Fruit fly (Drosophila melanogaster): Measurements from ENCODE around the gene bdl.

Gene bdl

DNA sequence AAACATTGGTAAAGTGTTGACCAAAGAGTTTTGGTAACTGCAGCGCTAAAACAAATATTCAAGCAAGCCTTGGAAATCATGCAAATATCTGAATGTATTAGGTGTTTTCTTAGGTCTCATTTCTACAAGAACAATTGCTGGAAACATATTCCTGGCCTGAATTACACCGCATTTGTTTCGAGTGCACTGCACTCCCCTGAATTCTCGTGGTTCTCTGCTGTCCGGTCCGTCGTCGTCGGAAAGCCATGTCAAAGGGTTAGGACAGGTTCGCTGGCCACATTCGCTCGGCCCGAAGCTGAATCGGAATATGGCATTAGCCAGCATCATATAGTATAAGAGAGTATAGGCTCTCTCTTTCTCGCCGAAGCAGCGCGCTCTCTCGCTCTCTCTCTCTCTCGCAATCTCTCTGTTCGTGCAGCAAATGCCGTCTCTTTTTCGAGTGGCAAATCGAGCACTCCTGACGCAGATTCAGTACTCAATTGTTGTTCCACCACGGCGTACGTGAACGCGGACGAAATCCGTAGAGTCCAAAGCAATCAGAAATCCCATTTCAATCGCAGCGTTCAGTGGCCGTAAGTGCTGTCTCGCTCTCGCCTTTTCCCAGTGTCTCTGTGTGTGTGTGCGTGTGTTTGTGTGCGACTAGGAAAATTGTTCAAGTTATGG is 41.5 kb upstream of the bdl start, which contains the start of gene tutl (continued):
- TF ChIP-seq CG15696 (tag; optimal IDR thresholded peaks at IDR 0.05) = peak; percentile 81
- TF ChIP-seq CG9215 (GFP tag; IDR thresholded peaks at IDR 0.05) = peak; percentile 72
- peak; percentile 78 for TF ChIP-seq crc (GFP tag; optimal IDR thresholded peaks at IDR 0.05)
- TF ChIP-seq C15 (GFP tag; IDR thresholded peaks at IDR 0.05) = peak; percentile 35; the same call in 1 of the 3 replicates
- TF ChIP-seq cato (GFP tag; optimal IDR thresholded peaks at IDR 0.05; ENCODE audit: borderline replicate concordance) = peak; percentile 51
- peak; percentile 68 for TF ChIP-seq abd-A (tag; optimal IDR thresholded peaks at IDR 0.05)
- TF ChIP-seq grau (tag; optimal IDR thresholded peaks at IDR 0.05) = peak; percentile 82
- TF ChIP-seq MBD-R2 (GFP tag; IDR thresholded peaks at IDR 0.05) = peak; percentile 55; the same call in 1 of the 2 replicates
- TF ChIP-seq CG10959 (GFP tag; IDR thresholded peaks at IDR 0.05) = peak; percentile 83
- TF ChIP-seq row (GFP tag; IDR thresholded peaks at IDR 0.05) = peak; percentile 87
- TF ChIP-seq CG12659 (GFP tag; optimal IDR thresholded peaks at IDR 0.05) = peak; percentile 78
- TF ChIP-seq seq (GFP tag; IDR thresholded peaks at IDR 0.05) = peak; percentile 69
- peak; percentile 73 for TF ChIP-seq pho (GFP tag; optimal IDR thresholded peaks at IDR 0.05)
- peak; percentile 81 for TF ChIP-seq CG10209 (GFP tag; optimal IDR thresholded peaks at IDR 0.05)
- TF ChIP-seq en (GFP tag; optimal IDR thresholded peaks at IDR 0.05) = peak; percentile 80
- TF ChIP-seq lov (optimal IDR thresholded peaks at IDR 0.05) = no peak
- peak; percentile 74; the same call in 2 of the 3 replicates for TF ChIP-seq lov (GFP tag; IDR thresholded peaks at IDR 0.05)
- peak; percentile 17 for TF ChIP-seq CG4707 (GFP tag; optimal IDR thresholded peaks at IDR 0.05)
- TF ChIP-seq gsb-n (tag; optimal IDR thresholded peaks at IDR 0.05) = peak; percentile 72
- no peak for TF ChIP-seq knrl (GFP tag; IDR thresholded peaks at IDR 0.05; ENCODE audit: partially characterized antibody)
- TF ChIP-seq CG5245 (GFP tag; optimal IDR thresholded peaks at IDR 0.05) = peak; percentile 83
- TF ChIP-seq CG6654 (GFP tag; optimal IDR thresholded peaks at IDR 0.05) = peak; percentile 64
- TF ChIP-seq Sox102F (GFP tag; optimal IDR thresholded peaks at IDR 0.05) = peak; percentile 78
- TF ChIP-seq ftz-f1 (GFP tag; optimal IDR thresholded peaks at IDR 0.05) = no peak
- TF ChIP-seq nau (GFP tag; optimal IDR thresholded peaks at IDR 0.05) = peak; percentile 63
- TF ChIP-seq CG17912 (GFP tag; optimal IDR thresholded peaks at IDR 0.05) = no peak
- no peak for TF ChIP-seq hkb (optimal IDR thresholded peaks at IDR 0.05)
- TF ChIP-seq hkb (GFP tag; IDR thresholded peaks at IDR 0.05) = peak; percentile 85
- no peak for TF ChIP-seq pan (optimal IDR thresholded peaks at IDR 0.05)
- TF ChIP-seq pan (GFP tag; optimal IDR thresholded peaks at IDR 0.05 in 1 of 2, IDR thresholded peaks at IDR 0.05 in 1 of 2) = peak in 1 of 2 experiments; percentile 80
- peak; percentile 33; the same call in 1 of the 2 replicates for TF ChIP-seq Poxn (GFP tag; IDR thresholded peaks at IDR 0.05)
- no peak for TF ChIP-seq exex (tag; optimal IDR thresholded peaks at IDR 0.05)
- peak; percentile 36 for TF ChIP-seq CG2116 (GFP tag; optimal IDR thresholded peaks at IDR 0.05)
- TF ChIP-seq Doc2 (GFP tag; IDR thresholded peaks at IDR 0.05) = peak; percentile 53; the same call in 1 of the 2 replicates
- no peak for TF ChIP-seq Elba2 (GFP tag; optimal IDR thresholded peaks at IDR 0.05)
- TF ChIP-seq ATbp (GFP tag; optimal IDR thresholded peaks at IDR 0.05) = peak; percentile 68
- 0 out of 2 replicates have a peak, but pooled peaks have one; percentile 3 for TF ChIP-seq sim (GFP tag; IDR thresholded peaks at IDR 0.05)
- TF ChIP-seq CG1602 (GFP tag; optimal IDR thresholded peaks at IDR 0.05) = peak; percentile 86
- TF ChIP-seq Awh (GFP tag; IDR thresholded peaks at IDR 0.05) = peak; percentile 68
- TF ChIP-seq CG13424 (tag; optimal IDR thresholded peaks at IDR 0.05) = peak; percentile 70
- TF ChIP-seq Bteb2 (GFP tag; optimal IDR thresholded peaks at IDR 0.05) = peak; percentile 74
- TF ChIP-seq CG11696 (GFP tag; IDR thresholded peaks at IDR 0.05) = peak; percentile 72
- TF ChIP-seq ara (GFP tag; IDR thresholded peaks at IDR 0.05) = peak; percentile 85
- TF ChIP-seq CG13123 (GFP tag; optimal IDR thresholded peaks at IDR 0.05) = peak; percentile 47
- peak; percentile 82 for TF ChIP-seq CG11695 (GFP tag; IDR thresholded peaks at IDR 0.05)
- TF ChIP-seq CG16779 (GFP tag; IDR thresholded peaks at IDR 0.05) = peak; percentile 69
- peak; percentile 86 for TF ChIP-seq maf-S (GFP tag; optimal IDR thresholded peaks at IDR 0.05)
- peak; percentile 47 for TF ChIP-seq CG4282 (GFP tag; optimal IDR thresholded peaks at IDR 0.05)
- peak; percentile 66 for TF ChIP-seq Gsc (GFP tag; IDR thresholded peaks at IDR 0.05)
- no peak for TF ChIP-seq luna (GFP tag; optimal IDR thresholded peaks at IDR 0.05)
- TF ChIP-seq Scr (GFP tag; IDR thresholded peaks at IDR 0.05; ENCODE audit: partially characterized antibody) = peak; percentile 35; the same call in 1 of the 2 replicates

Data from whole organism, embryonic.